Worm (Caenorhabditis elegans): ENCODE results near the gene ccch-1.
A peak's percentile ranks its signal among the peaks of the same experiment; 100 is the strongest.

The ccch-1 gene

DNA sequence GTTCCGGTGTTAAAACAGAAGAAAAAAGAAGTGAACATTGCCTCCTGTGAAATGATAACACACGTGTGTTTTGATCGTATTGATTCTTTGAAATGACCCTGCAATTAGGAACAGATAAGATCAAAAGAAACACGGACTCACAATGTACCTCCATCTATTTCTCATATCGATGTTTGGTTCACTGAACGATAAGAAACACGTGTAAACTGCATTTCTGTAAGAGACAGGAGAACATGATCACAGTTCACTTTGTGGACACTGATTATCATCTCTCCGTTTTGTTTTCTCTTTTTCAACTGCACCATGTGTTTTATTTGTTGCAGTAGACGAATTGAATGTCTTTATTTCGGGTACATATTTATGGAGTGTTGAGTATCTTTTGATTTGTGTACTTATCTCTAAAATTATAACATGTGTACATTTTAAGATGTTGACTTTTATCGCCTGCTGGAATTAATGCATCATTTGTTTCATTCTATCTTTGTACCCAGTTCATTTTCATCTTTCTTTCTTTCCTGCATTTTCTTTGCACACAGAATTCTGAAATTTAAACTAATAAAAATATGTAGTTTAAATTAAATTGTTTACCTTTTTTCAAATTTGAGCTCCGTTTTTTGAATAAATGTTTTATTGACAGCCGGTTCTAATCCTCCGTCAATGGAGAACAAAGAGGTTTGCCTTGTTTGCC lies 45.3 kb downstream of the ccch-1 start, which contains the start of the genes H12C20.7 and nhr-68:
Gene H12C20.7, minus strand, starts transcription at position 188 of the 688 bp plus-strand sequence.
Gene nhr-68, plus strand, starts transcription at position 638 of the 688 bp plus-strand sequence.
- peak; percentile 97 for TF ChIP-seq F13H6.1 (tag; optimal IDR thresholded peaks at IDR 0.05)
- TF ChIP-seq R02D3.7 (tag; optimal IDR thresholded peaks at IDR 0.05): no peak
- TF ChIP-seq ztf-4 (tag; optimal IDR thresholded peaks at IDR 0.05): peak; percentile 38
- TF ChIP-seq gmeb-1 (tag; optimal IDR thresholded peaks at IDR 0.05): peak; percentile 63
- TF ChIP-seq alr-1 (tag; optimal IDR thresholded peaks at IDR 0.05): no peak
- peak; percentile 49 for TF ChIP-seq C34F6.9 (tag; optimal IDR thresholded peaks at IDR 0.05)
- TF ChIP-seq nhr-237 (tag; optimal IDR thresholded peaks at IDR 0.05): no peak
- no peak for TF ChIP-seq unc-55 (GFP tag; optimal IDR thresholded peaks at IDR 0.05)
- peak; percentile 97 for TF ChIP-seq nhr-10 (tag; optimal IDR thresholded peaks at IDR 0.05)
- no peak for TF ChIP-seq ceh-82 (tag; optimal IDR thresholded peaks at IDR 0.05)
- TF ChIP-seq nhr-77 (tag; optimal IDR thresholded peaks at IDR 0.05): no peak
- peak; percentile 71 for TF ChIP-seq nhr-6 (tag; optimal IDR thresholded peaks at IDR 0.05)
- peak; percentile 96 for TF ChIP-seq crh-2 (tag; optimal IDR thresholded peaks at IDR 0.05)
- no peak for TF ChIP-seq lin-39 (tag; optimal IDR thresholded peaks at IDR 0.05)
- no peak for TF ChIP-seq unc-62 (GFP tag; optimal IDR thresholded peaks at IDR 0.05)
- peak; percentile 47 for TF ChIP-seq lin-13 (GFP tag; optimal IDR thresholded peaks at IDR 0.05)
- no peak for TF ChIP-seq ztf-1 (GFP tag; conservative IDR thresholded peaks at IDR 0.05)
- peak; percentile 82 for TF ChIP-seq Y55F3AM.14 (GFP tag; optimal IDR thresholded peaks at IDR 0.05)
- TF ChIP-seq peb-1 (tag; optimal IDR thresholded peaks at IDR 0.05): no peak
- peak; percentile 99 for TF ChIP-seq nhr-21 (tag; optimal IDR thresholded peaks at IDR 0.05)
- peak; percentile 27 for TF ChIP-seq elt-1 (tag; optimal IDR thresholded peaks at IDR 0.05)
- TF ChIP-seq mbf-1 (tag; optimal IDR thresholded peaks at IDR 0.05): no peak
- no peak for TF ChIP-seq mab-5 (tag; optimal IDR thresholded peaks at IDR 0.05)
- no peak for TF ChIP-seq lin-11 (tag; optimal IDR thresholded peaks at IDR 0.05)
- peak; percentile 45 for TF ChIP-seq ceh-16 (tag; optimal IDR thresholded peaks at IDR 0.05)
- peak; percentile 4 for TF ChIP-seq nhr-11 (tag; optimal IDR thresholded peaks at IDR 0.05)
- TF ChIP-seq elt-3 (tag; optimal IDR thresholded peaks at IDR 0.05): no peak
- TF ChIP-seq nhr-25 (tag; optimal IDR thresholded peaks at IDR 0.05): no peak
- peak; percentile 90 for TF ChIP-seq sem-4 (tag; optimal IDR thresholded peaks at IDR 0.05)
- no peak for TF ChIP-seq zag-1 (tag; optimal IDR thresholded peaks at IDR 0.05)
- TF ChIP-seq unc-39 (tag; optimal IDR thresholded peaks at IDR 0.05): no peak
- TF ChIP-seq sma-3 (GFP tag; optimal IDR thresholded peaks at IDR 0.05): peak; percentile 99
- TF ChIP-seq nhr-129 (tag; optimal IDR thresholded peaks at IDR 0.05): peak; percentile 91
- peak; percentile 67 for TF ChIP-seq egl-27 (tag; optimal IDR thresholded peaks at IDR 0.05)
- peak in 1 of 2 experiments; percentile 90 for TF ChIP-seq lsy-2 (tag; optimal IDR thresholded peaks at IDR 0.05)
- TF ChIP-seq ama-1 (optimal IDR thresholded peaks at IDR 0.05): peak; percentile 44
- TF ChIP-seq mdl-1 (tag; optimal IDR thresholded peaks at IDR 0.05): peak; percentile 34 to 89
- TF ChIP-seq ztf-11 (tag; optimal IDR thresholded peaks at IDR 0.05): no peak
- peak; percentile 85 for TF ChIP-seq blmp-1 (tag; optimal IDR thresholded peaks at IDR 0.05; ENCODE audit: insufficient read depth)
- no peak for TF ChIP-seq nhr-23 (tag; optimal IDR thresholded peaks at IDR 0.05)
- TF ChIP-seq ZK546.5 (tag; optimal IDR thresholded peaks at IDR 0.05): no peak
- peak; percentile 86 for TF ChIP-seq fos-1 (tag; optimal IDR thresholded peaks at IDR 0.05)
- no peak for TF ChIP-seq aly-2 (tag; optimal IDR thresholded peaks at IDR 0.05)
- no peak for TF ChIP-seq snpc-4 (tag; optimal IDR thresholded peaks at IDR 0.05)
- no peak for TF ChIP-seq skn-1 (tag; optimal IDR thresholded peaks at IDR 0.05)
- TF ChIP-seq sma-9 (GFP tag; optimal IDR thresholded peaks at IDR 0.05): peak; percentile 100
- peak; percentile 32 for TF ChIP-seq sma-9 (tag; optimal IDR thresholded peaks at IDR 0.05)
- no peak for TF ChIP-seq dmd-4 (tag; optimal IDR thresholded peaks at IDR 0.05)
- no peak for TF ChIP-seq nhr-12 (tag; optimal IDR thresholded peaks at IDR 0.05)

All from whole organism, L2 larva.